Worm (Caenorhabditis elegans): Measurements from ENCODE around the gene prmt-6.

DNA sequence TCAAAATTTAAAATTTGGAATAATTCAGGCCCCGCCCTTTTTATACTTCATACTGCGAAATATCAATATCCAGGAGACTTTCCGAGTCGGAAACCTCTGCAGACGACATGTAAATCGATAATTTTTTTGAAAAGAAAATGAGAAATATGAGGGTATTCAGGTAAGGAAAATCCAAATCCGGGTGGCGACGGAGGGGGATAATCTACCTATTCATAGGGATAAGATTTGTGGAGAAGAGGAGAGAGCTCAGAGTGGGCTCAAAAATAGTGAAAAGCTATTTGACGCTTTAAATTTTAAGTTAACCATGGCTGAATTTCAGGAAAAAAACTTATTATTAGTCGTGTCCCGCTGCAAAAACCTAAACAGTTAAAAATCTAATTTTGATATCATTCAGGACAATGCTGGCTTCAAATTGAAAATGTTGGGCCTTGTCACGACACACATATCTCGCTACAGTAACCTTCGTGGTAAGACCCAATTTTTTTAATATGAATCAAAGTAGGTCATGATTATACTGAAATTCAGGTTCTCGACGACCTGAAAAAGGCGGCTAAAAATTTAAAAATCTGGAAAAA, 19.4 kb upstream of the prmt-6 start, which contains the start of gene che-6:
- no peak for TF ChIP-seq unc-130 (GFP tag; optimal IDR thresholded peaks at IDR 0.05)
- TF ChIP-seq pha-4 (tag; optimal IDR thresholded peaks at IDR 0.05): no peak
- no peak for TF ChIP-seq snpc-1.3 (tag; optimal IDR thresholded peaks at IDR 0.05; ENCODE audit: insufficient read depth)
- TF ChIP-seq unc-62 (GFP tag; optimal IDR thresholded peaks at IDR 0.05): no peak
- TF ChIP-seq madf-3 (GFP tag; IDR thresholded peaks at IDR 0.05): no peak
- no peak for TF ChIP-seq efl-1 (GFP tag; optimal IDR thresholded peaks at IDR 0.05)
- TF ChIP-seq sptf-2 (GFP tag; optimal IDR thresholded peaks at IDR 0.05): no peak
- TF ChIP-seq nfya-1 (tag; optimal IDR thresholded peaks at IDR 0.05; ENCODE audit: borderline replicate concordance, insufficient read depth): no peak
- no peak for TF ChIP-seq ceh-91 (GFP tag; IDR thresholded peaks at IDR 0.05)
- TF ChIP-seq Y95B8A.8 (GFP tag; IDR thresholded peaks at IDR 0.05): peak; percentile 10; the same call in 1 of the 2 replicates
- TF ChIP-seq F10E7.11 (tag; optimal IDR thresholded peaks at IDR 0.05): no peak
- no peak for TF ChIP-seq lin-40 (tag; optimal IDR thresholded peaks at IDR 0.05)
- no peak for TF ChIP-seq lin-26 (GFP tag; IDR thresholded peaks at IDR 0.05)

Data from whole organism, young adult.